Worm (Caenorhabditis elegans) whole organism, mixed stage, embryonic: ENCODE results near the gene nlp-53.

ENCODE experiments used
- M03D4.4 ChIP-seq: sonication (generic microtip); optimal IDR thresholded peaks from 2 replicates; lab custom pipeline; 2017; ENCODE audit warnings: mild to moderate bottlenecking, missing genetic modification characterization, missing compliant biosample characterization
- bed-3 ChIP-seq: fragments of 200-800 bp; sonication (Bioruptor generic); optimal IDR thresholded peaks from 3 replicates; lab custom pipeline; 2018; ENCODE audit warnings: mild to moderate bottlenecking, missing genetic modification characterization, moderate library complexity, missing compliant biosample characterization
- blmp-1 ChIP-seq: fragments of 150-350 bp; optimal IDR thresholded peaks from 2 replicates; lab custom pipeline; 2014; ENCODE audit warnings: missing biosample characterization, missing genetic modification characterization
- ceh-39 ChIP-seq: fragments of 150-350 bp; optimal IDR thresholded peaks from 2 replicates; lab custom pipeline; 2014; ENCODE audit warnings: missing biosample characterization, missing genetic modification characterization
- ceh-43 ChIP-seq: fragments of 200-800 bp; sonication (Bioruptor generic); optimal IDR thresholded peaks from 2 replicates; lab custom pipeline; 2018; ENCODE audit warnings: mild to moderate bottlenecking, missing genetic modification characterization, moderate library complexity, missing compliant biosample characterization
- ceh-83 ChIP-seq: fragments of 200-800 bp; sonication (Bioruptor generic); optimal IDR thresholded peaks from 2 replicates; lab custom pipeline; 2018; ENCODE audit warnings: mild to moderate bottlenecking, missing genetic modification characterization, missing compliant biosample characterization
- ces-1 ChIP-seq: fragments of 150-350 bp; optimal IDR thresholded peaks from 2 replicates; lab custom pipeline; 2014; ENCODE audit warnings: missing biosample characterization, missing genetic modification reagents, missing genetic modification characterization
- cnd-1 ChIP-seq: fragments of 200-800 bp; sonication (Bioruptor generic); optimal IDR thresholded peaks from 2 replicates; lab custom pipeline; 2018; ENCODE audit warnings: mild to moderate bottlenecking, missing genetic modification characterization, missing compliant biosample characterization
- drap-1 ChIP-seq: fragments of 200-800 bp; sonication (Bioruptor generic); optimal IDR thresholded peaks from 3 replicates; lab custom pipeline; 2018; ENCODE audit warnings: mild to moderate bottlenecking, missing genetic modification characterization, missing compliant biosample characterization
- elt-1 ChIP-seq: sonication (generic microtip); optimal IDR thresholded peaks from 2 replicates; lab custom pipeline; 2017; ENCODE audit warnings: missing genetic modification characterization, mild to moderate bottlenecking, missing compliant biosample characterization, antibody characterized with exemption, moderate library complexity, borderline replicate concordance; ENCODE audit not compliant: insufficient read depth
- elt-3 ChIP-seq: fragments of 150-350 bp; optimal IDR thresholded peaks from 2 replicates; lab custom pipeline; 2014; ENCODE audit warnings: missing biosample characterization, missing genetic modification characterization
- flh-1 ChIP-seq: fragments of 200-800 bp; sonication (Bioruptor generic); optimal IDR thresholded peaks from 2 replicates; lab custom pipeline; 2018; ENCODE audit warnings: mild to moderate bottlenecking, missing genetic modification characterization, moderate library complexity, missing compliant biosample characterization
- ham-2 ChIP-seq: fragments of 200-800 bp; sonication (Bioruptor generic); optimal IDR thresholded peaks from 2 replicates; lab custom pipeline; 2018; ENCODE audit warnings: mild to moderate bottlenecking, missing genetic modification characterization, missing compliant biosample characterization
- hlh-1 ChIP-seq: fragments of 150-350 bp; optimal IDR thresholded peaks from 2 replicates; lab custom pipeline; 2014; ENCODE audit warnings: missing biosample characterization, missing genetic modification reagents, missing genetic modification characterization
- lin-13 ChIP-seq: fragments of 150-350 bp; optimal IDR thresholded peaks from 2 replicates; lab custom pipeline; 2014; ENCODE audit warnings: missing biosample characterization, missing genetic modification characterization
- lin-32 ChIP-seq: fragments of 200-800 bp; sonication (Bioruptor generic); optimal IDR thresholded peaks from 2 replicates; lab custom pipeline; 2018; ENCODE audit warnings: mild to moderate bottlenecking, missing genetic modification characterization, missing compliant biosample characterization
- lsy-2 ChIP-seq: fragments of 150-350 bp; optimal IDR thresholded peaks from 2 replicates; lab custom pipeline; 2014; ENCODE audit warnings: missing biosample characterization, missing genetic modification characterization
- mab-5 ChIP-seq: fragments of 150-350 bp; optimal IDR thresholded peaks from 2 replicates; lab custom pipeline; 2014; ENCODE audit warnings: missing biosample characterization, missing genetic modification characterization
- mep-1 ChIP-seq: fragments of 150-350 bp; optimal IDR thresholded peaks from 2 replicates; lab custom pipeline; 2017; ENCODE audit warnings: missing biosample characterization, missing genetic modification reagents, missing genetic modification characterization, inconsistent platforms
- mls-2 ChIP-seq: sonication (generic microtip); optimal IDR thresholded peaks from 2 replicates; lab custom pipeline; 2016; ENCODE audit warnings: mild to moderate bottlenecking, missing genetic modification characterization, moderate library complexity, missing compliant biosample characterization
- nhr-12 ChIP-seq: fragments of 150-350 bp; optimal IDR thresholded peaks from 2 replicates; lab custom pipeline; 2014; ENCODE audit warnings: missing biosample characterization, missing genetic modification characterization
- nhr-2 ChIP-seq: fragments of 150-350 bp; optimal IDR thresholded peaks from 2 replicates; lab custom pipeline; 2014; ENCODE audit warnings: missing biosample characterization, missing genetic modification characterization
- nhr-237 ChIP-seq: fragments of 150-350 bp; optimal IDR thresholded peaks from 2 replicates; lab custom pipeline; 2014; ENCODE audit warnings: missing biosample characterization, missing genetic modification characterization
- nhr-28 ChIP-seq: fragments of 150-350 bp; optimal IDR thresholded peaks from 2 replicates; lab custom pipeline; 2014; ENCODE audit warnings: missing biosample characterization, missing genetic modification characterization
- nhr-76 ChIP-seq: sonication (generic microtip); optimal IDR thresholded peaks from 2 replicates; lab custom pipeline; 2017; ENCODE audit warnings: missing biosample characterization, missing genetic modification characterization
- pha-4 ChIP-seq: fragments of 150-350 bp; optimal IDR thresholded peaks from 2 replicates; lab custom pipeline; 2018; ENCODE audit warnings: missing biosample characterization, missing genetic modification reagents, missing genetic modification characterization
- sem-2 ChIP-seq: fragments of 200-800 bp; sonication (Bioruptor generic); optimal IDR thresholded peaks from 2 replicates; lab custom pipeline; 2018; ENCODE audit warnings: mild to moderate bottlenecking, missing genetic modification characterization, missing compliant biosample characterization
- snpc-4 ChIP-seq: fragments of 150-350 bp; optimal IDR thresholded peaks from 2 replicates; lab custom pipeline; 2014; ENCODE audit warnings: missing biosample characterization, missing genetic modification characterization
- sptf-1 ChIP-seq: sonication (generic microtip); optimal IDR thresholded peaks from 2 replicates; lab custom pipeline; 2017; ENCODE audit warnings: mild to moderate bottlenecking, missing genetic modification characterization, moderate library complexity, missing compliant biosample characterization
- tbx-8 ChIP-seq: fragments of 200-800 bp; sonication (Bioruptor generic); optimal IDR thresholded peaks from 2 replicates; lab custom pipeline; 2018; ENCODE audit warnings: mild to moderate bottlenecking, missing genetic modification characterization, moderate library complexity, missing compliant biosample characterization
- unc-120 ChIP-seq: sonication (generic microtip); optimal IDR thresholded peaks from 2 replicates; lab custom pipeline; 2017; ENCODE audit warnings: missing genetic modification characterization, missing compliant biosample characterization; ENCODE audit not compliant: poor library complexity, severe bottlenecking
- unc-39 ChIP-seq: fragments of 150-350 bp; optimal IDR thresholded peaks from 2 replicates; lab custom pipeline; 2014; ENCODE audit warnings: missing biosample characterization, missing genetic modification characterization
- unc-62 ChIP-seq: fragments of 150-350 bp; optimal IDR thresholded peaks from 2 replicates; lab custom pipeline; 2014; ENCODE audit warnings: missing biosample characterization, missing genetic modification reagents, missing genetic modification characterization
- zip-8 ChIP-seq: fragments of 150-350 bp; optimal IDR thresholded peaks from 2 replicates; lab custom pipeline; 2014; ENCODE audit warnings: missing biosample characterization, missing genetic modification characterization
- ztf-11 ChIP-seq: fragments of 150-350 bp; optimal IDR thresholded peaks from 2 replicates; lab custom pipeline; 2014; ENCODE audit warnings: missing biosample characterization, missing genetic modification characterization

The nlp-53 gene

ce11 chrX:13583895-13584344, 34.8 kb upstream of the nlp-53 start:
- TF ChIP-seq snpc-4 (tag; lab: Kevin White, UChicago): no peak
- peak; percentile 67 for TF ChIP-seq drap-1 (GFP tag; lab: Kevin White, UChicago)
- TF ChIP-seq mab-5 (tag; lab: Kevin White, UChicago): no peak
- TF ChIP-seq ceh-43: peak; percentile 1
- peak; percentile 27 for TF ChIP-seq elt-1 (tag; lab: Kevin White, UChicago)
- TF ChIP-seq flh-1 (GFP tag; lab: Kevin White, UChicago): no peak
- no peak for TF ChIP-seq hlh-1 (tag; lab: Kevin White, UChicago)
- TF ChIP-seq bed-3: no peak
- no peak for TF ChIP-seq nhr-237 (tag; lab: Kevin White, UChicago)
- peak; percentile 70 for TF ChIP-seq unc-62 (GFP tag; lab: Kevin White, UChicago)
- TF ChIP-seq mep-1 (tag; lab: Kevin White, UChicago): peak; percentile 46
- peak; percentile 69 for TF ChIP-seq sptf-1 (tag; lab: Kevin White, UChicago)
- no peak for TF ChIP-seq nhr-76 (tag; lab: Kevin White, UChicago)
- TF ChIP-seq lin-32 (GFP tag; lab: Kevin White, UChicago): peak; percentile 67
- TF ChIP-seq nhr-28: no peak
- peak; percentile 10 for TF ChIP-seq unc-120 (tag; lab: Kevin White, UChicago)
- TF ChIP-seq elt-3 (tag; lab: Kevin White, UChicago): no peak
- no peak for TF ChIP-seq ztf-11 (tag; lab: Kevin White, UChicago)
- no peak for TF ChIP-seq ces-1 (GFP tag; lab: Kevin White, UChicago)
- no peak for TF ChIP-seq lin-13 (tag; lab: Kevin White, UChicago)
- TF ChIP-seq tbx-8: no peak
- no peak for TF ChIP-seq ceh-83 (GFP tag; lab: Kevin White, UChicago)
- peak; percentile 87 for TF ChIP-seq ceh-39
- peak; percentile 90 for TF ChIP-seq nhr-2 (tag; lab: Kevin White, UChicago)
- TF ChIP-seq unc-39: peak; percentile 1
- TF ChIP-seq M03D4.4 (tag; lab: Kevin White, UChicago): peak; percentile 26
- peak; percentile 70 for TF ChIP-seq cnd-1 (tag; lab: Kevin White, UChicago)
- no peak for TF ChIP-seq blmp-1 (tag; lab: Kevin White, UChicago)
- no peak for TF ChIP-seq nhr-12 (tag; lab: Kevin White, UChicago)
- TF ChIP-seq lsy-2 (tag; lab: Kevin White, UChicago): no peak
- no peak for TF ChIP-seq pha-4 (tag; lab: Kevin White, UChicago)
- no peak for TF ChIP-seq zip-8
- no peak for TF ChIP-seq sem-2 (GFP tag; lab: Kevin White, UChicago)
- TF ChIP-seq ham-2 (GFP tag; lab: Kevin White, UChicago): peak; percentile 63
- peak; percentile 79 for TF ChIP-seq mls-2 (tag; lab: Kevin White, UChicago)

- TF ChIP-seq nhr-12 (tag; lab: Kevin White, UChicago) (no peak), ceh-83 (GFP tag; lab: Kevin White, UChicago) (no peak), unc-39 (no peak), unc-62 (GFP tag; lab: Kevin White, UChicago) (no peak), pha-4 (tag; lab: Kevin White, UChicago) (no peak), flh-1 (GFP tag; lab: Kevin White, UChicago) (no peak), sptf-1 (tag; lab: Kevin White, UChicago) (peak; percentile 37)
These were observed 33.8 kb upstream of the nlp-53 start, which contains the start of gene unc-84 for ce11 chrX:13584725-13585371. Gene unc-84 (plus strand): TSS chrX:13584775.

ce11 chrX:13589735-13590134, 28.9 kb upstream of the nlp-53 start, which contains the start of gene col-9:
Gene col-9 (plus strand): TSS chrX:13590035.
- no peak for TF ChIP-seq sptf-1 (tag; lab: Kevin White, UChicago)
- TF ChIP-seq nhr-76 (tag; lab: Kevin White, UChicago): no peak
- TF ChIP-seq mab-5 (tag; lab: Kevin White, UChicago): no peak
- TF ChIP-seq ceh-83 (GFP tag; lab: Kevin White, UChicago): no peak
- TF ChIP-seq M03D4.4 (tag; lab: Kevin White, UChicago): no peak
